Worm (Caenorhabditis elegans): ENCODE measurements around the gene fcmt-1.

The fcmt-1 gene

ce11 chrII:11748494-11748893, 39.1 kb upstream of the fcmt-1 start, which contains the start of the genes F44E5.17 and gpb-1:
Gene F44E5.17 (minus strand): TSS chrII:11748594.
Gene gpb-1 (minus strand): TSS chrII:11748611.
- TF ChIP-seq nhr-23 (tag; optimal IDR thresholded peaks at IDR 0.05) (no peak), nhr-21 (tag; optimal IDR thresholded peaks at IDR 0.05) (no peak), lin-13 (GFP tag; optimal IDR thresholded peaks at IDR 0.05) (no peak), lsy-2 (tag; optimal IDR thresholded peaks at IDR 0.05) (no peak), ztf-11 (tag; optimal IDR thresholded peaks at IDR 0.05) (no peak), elt-1 (tag; optimal IDR thresholded peaks at IDR 0.05) (no peak), nhr-237 (tag; optimal IDR thresholded peaks at IDR 0.05) (no peak), unc-39 (tag; optimal IDR thresholded peaks at IDR 0.05) (no peak), C34F6.9 (tag; optimal IDR thresholded peaks at IDR 0.05) (no peak), mdl-1 (tag; optimal IDR thresholded peaks at IDR 0.05) (no peak)

ce11 chrII:11747889-11748288, 38.5 kb upstream of the fcmt-1 start:
- TF ChIP-seq unc-55 (GFP tag; optimal IDR thresholded peaks at IDR 0.05) (peak; percentile 33), lin-13 (GFP tag; optimal IDR thresholded peaks at IDR 0.05) (peak; percentile 8), zag-1 (tag; optimal IDR thresholded peaks at IDR 0.05) (no peak), nhr-12 (tag; optimal IDR thresholded peaks at IDR 0.05) (no peak), nhr-77 (tag; optimal IDR thresholded peaks at IDR 0.05) (no peak), lsy-2 (tag; optimal IDR thresholded peaks at IDR 0.05) (peak; percentile 29 to 92), sma-9 (GFP tag; optimal IDR thresholded peaks at IDR 0.05) (no peak), sma-9 (tag; optimal IDR thresholded peaks at IDR 0.05) (no peak), ceh-16 (tag; optimal IDR thresholded peaks at IDR 0.05) (no peak)

- TF ChIP-seq mab-5 (tag; optimal IDR thresholded peaks at IDR 0.05): peak; percentile 33
- no peak for TF ChIP-seq gmeb-1 (tag; optimal IDR thresholded peaks at IDR 0.05)
- no peak for TF ChIP-seq ZK546.5 (tag; optimal IDR thresholded peaks at IDR 0.05)
- no peak for TF ChIP-seq ztf-1 (GFP tag; conservative IDR thresholded peaks at IDR 0.05)
- peak; percentile 68 for TF ChIP-seq C34F6.9 (tag; optimal IDR thresholded peaks at IDR 0.05)
- TF ChIP-seq R02D3.7 (tag; optimal IDR thresholded peaks at IDR 0.05): no peak
- no peak for TF ChIP-seq nhr-11 (tag; optimal IDR thresholded peaks at IDR 0.05)
- no peak for TF ChIP-seq lin-39 (tag; optimal IDR thresholded peaks at IDR 0.05)
- TF ChIP-seq nhr-10 (tag; optimal IDR thresholded peaks at IDR 0.05): no peak
- peak; percentile 78 for TF ChIP-seq nhr-129 (tag; optimal IDR thresholded peaks at IDR 0.05)
- no peak for TF ChIP-seq snpc-4 (tag; optimal IDR thresholded peaks at IDR 0.05)
- TF ChIP-seq dmd-4 (tag; optimal IDR thresholded peaks at IDR 0.05): no peak
- TF ChIP-seq fos-1 (tag; optimal IDR thresholded peaks at IDR 0.05): peak; percentile 14
- TF ChIP-seq mbf-1 (tag; optimal IDR thresholded peaks at IDR 0.05): no peak
- TF ChIP-seq Y55F3AM.14 (GFP tag; optimal IDR thresholded peaks at IDR 0.05): peak; percentile 72
- peak; percentile 90 for TF ChIP-seq zag-1 (tag; optimal IDR thresholded peaks at IDR 0.05)
- no peak for TF ChIP-seq elt-1 (tag; optimal IDR thresholded peaks at IDR 0.05)
- peak; percentile 34 to 62 for TF ChIP-seq lsy-2 (tag; optimal IDR thresholded peaks at IDR 0.05)
- peak; percentile 29 for TF ChIP-seq ztf-11 (tag; optimal IDR thresholded peaks at IDR 0.05)
- peak; percentile 66 for TF ChIP-seq ztf-4 (tag; optimal IDR thresholded peaks at IDR 0.05)
- no peak for TF ChIP-seq ceh-16 (tag; optimal IDR thresholded peaks at IDR 0.05)
- no peak for TF ChIP-seq nhr-25 (tag; optimal IDR thresholded peaks at IDR 0.05)
- TF ChIP-seq elt-3 (tag; optimal IDR thresholded peaks at IDR 0.05): no peak
- TF ChIP-seq alr-1 (tag; optimal IDR thresholded peaks at IDR 0.05): no peak
- TF ChIP-seq sem-4 (tag; optimal IDR thresholded peaks at IDR 0.05): no peak
- no peak for TF ChIP-seq nhr-6 (tag; optimal IDR thresholded peaks at IDR 0.05)
- peak; percentile 15 for TF ChIP-seq nhr-21 (tag; optimal IDR thresholded peaks at IDR 0.05)
- peak; percentile 59 for TF ChIP-seq unc-55 (GFP tag; optimal IDR thresholded peaks at IDR 0.05)
- TF ChIP-seq blmp-1 (tag; optimal IDR thresholded peaks at IDR 0.05; ENCODE audit: insufficient read depth): no peak
- TF ChIP-seq crh-2 (tag; optimal IDR thresholded peaks at IDR 0.05): peak; percentile 26
- TF ChIP-seq lin-11 (tag; optimal IDR thresholded peaks at IDR 0.05): peak; percentile 72
- peak; percentile 88 for TF ChIP-seq F13H6.1 (tag; optimal IDR thresholded peaks at IDR 0.05)
- TF ChIP-seq unc-39 (tag; optimal IDR thresholded peaks at IDR 0.05): no peak
- TF ChIP-seq nhr-237 (tag; optimal IDR thresholded peaks at IDR 0.05): no peak
- TF ChIP-seq skn-1 (tag; optimal IDR thresholded peaks at IDR 0.05): no peak
- TF ChIP-seq egl-27 (tag; optimal IDR thresholded peaks at IDR 0.05): peak; percentile 2
- peak; percentile 49 to 76 for TF ChIP-seq mdl-1 (tag; optimal IDR thresholded peaks at IDR 0.05)
- TF ChIP-seq aly-2 (tag; optimal IDR thresholded peaks at IDR 0.05): no peak
- no peak for TF ChIP-seq ama-1 (optimal IDR thresholded peaks at IDR 0.05)
- no peak for TF ChIP-seq nhr-12 (tag; optimal IDR thresholded peaks at IDR 0.05)
- TF ChIP-seq unc-62 (GFP tag; optimal IDR thresholded peaks at IDR 0.05): no peak
- TF ChIP-seq nhr-77 (tag; optimal IDR thresholded peaks at IDR 0.05): no peak
- TF ChIP-seq sma-3 (GFP tag; optimal IDR thresholded peaks at IDR 0.05): no peak
- peak; percentile 53 for TF ChIP-seq sma-9 (GFP tag; optimal IDR thresholded peaks at IDR 0.05)
- no peak for TF ChIP-seq sma-9 (tag; optimal IDR thresholded peaks at IDR 0.05)
- TF ChIP-seq ceh-82 (tag; optimal IDR thresholded peaks at IDR 0.05): peak; percentile 39
- TF ChIP-seq lin-13 (GFP tag; optimal IDR thresholded peaks at IDR 0.05): peak; percentile 19
- TF ChIP-seq nhr-23 (tag; optimal IDR thresholded peaks at IDR 0.05): no peak
Observed at ce11 chrII:11746782-11747288, 37.5 kb upstream of the fcmt-1 start.
